Worm (Caenorhabditis elegans) whole organism, L1 larva: ENCODE data around the gene nhr-129.

Source experiments
- C04F5.9 ChIP-seq: sonication (generic microtip); optimal IDR thresholded peaks from 2 replicates; lab custom pipeline; 2016; ENCODE audit warnings: missing genetic modification characterization, missing compliant biosample characterization
- C34B4.2 ChIP-seq: sonication (generic microtip); optimal IDR thresholded peaks from 2 replicates; lab custom pipeline; 2017; ENCODE audit warnings: mild to moderate bottlenecking, missing genetic modification characterization, missing compliant biosample characterization
- F16B12.6 ChIP-seq: fragments of 150-350 bp; optimal IDR thresholded peaks from 2 replicates; lab custom pipeline; 2014; ENCODE audit warnings: missing biosample characterization, missing genetic modification characterization
- Y116A8C.19 ChIP-seq: sonication (generic microtip); optimal IDR thresholded peaks from 2 replicates; lab custom pipeline; 2016; ENCODE audit warnings: missing compliant biosample characterization, missing genetic modification characterization, borderline replicate concordance
- aha-1 ChIP-seq: fragments of 150-350 bp; optimal IDR thresholded peaks from 2 replicates; lab custom pipeline; 2014; ENCODE audit warnings: missing biosample characterization, missing genetic modification characterization
- alr-1 ChIP-seq: fragments of 200-800 bp; sonication (Bioruptor generic); optimal IDR thresholded peaks from 2 replicates; lab custom pipeline; 2018; ENCODE audit warnings: borderline replicate concordance, mild to moderate bottlenecking, missing genetic modification characterization, missing compliant biosample characterization
- ama-1 ChIP-seq: fragments of 150-350 bp; optimal IDR thresholded peaks from 2 replicates; lab custom pipeline; 2014
- blmp-1 ChIP-seq: fragments of 150-350 bp; optimal IDR thresholded peaks from 2 replicates; lab custom pipeline; 2014; ENCODE audit warnings: missing biosample characterization, missing genetic modification characterization
- ceh-8 ChIP-seq: fragments of 200-800 bp; sonication (Bioruptor generic); optimal IDR thresholded peaks from 2 replicates; lab custom pipeline; 2018; ENCODE audit warnings: mild to moderate bottlenecking, missing genetic modification characterization, moderate library complexity, missing compliant biosample characterization
- ceh-82 ChIP-seq, 3 experiments: fragments of 150-350 bp in 1 of 3; sonication (generic microtip) in 2 of 3; optimal IDR thresholded peaks; 2 replicates each; lab custom pipeline; 2014 to 2017; ENCODE audit warnings: missing biosample characterization in 3 of 3, missing genetic modification characterization in 3 of 3
- ceh-88 ChIP-seq: fragments of 200-800 bp; sonication (Bioruptor generic); IDR thresholded peaks from 2 replicates; pipeline ENCODE4 v1.3.6; 2022; ENCODE audit warnings: missing genetic modification characterization, missing compliant biosample characterization
- ceh-90 ChIP-seq: sonication (generic microtip); optimal IDR thresholded peaks from 2 replicates; lab custom pipeline; 2016; ENCODE audit warnings: missing genetic modification characterization, missing compliant biosample characterization
- ces-1 ChIP-seq: fragments of 150-350 bp; optimal IDR thresholded peaks from 2 replicates; lab custom pipeline; 2014; ENCODE audit warnings: missing biosample characterization, missing genetic modification reagents, missing genetic modification characterization
- dsc-1 ChIP-seq: sonication (generic microtip); optimal IDR thresholded peaks from 2 replicates; lab custom pipeline; 2016; ENCODE audit warnings: mild to moderate bottlenecking, missing genetic modification characterization, missing compliant biosample characterization
- efl-1 ChIP-seq, 4 experiments: fragments of 150-350 bp; optimal IDR thresholded peaks in 3 of 4; peaks in 1 of 4; 1 replicate in 1 of 4; 2 replicates in 3 of 4; lab custom pipeline; 2014; ENCODE audit warnings: missing biosample characterization in 2 of 4, missing genetic modification characterization in 2 of 4, missing genetic modification reagents in 2 of 4
- efl-3 ChIP-seq: fragments of 200-800 bp; sonication (Bioruptor generic); optimal IDR thresholded peaks from 2 replicates; lab custom pipeline; 2018; ENCODE audit warnings: mild to moderate bottlenecking, missing genetic modification characterization, missing compliant biosample characterization
- egl-13 ChIP-seq: sonication (generic microtip); optimal IDR thresholded peaks from 2 replicates; lab custom pipeline; 2016; ENCODE audit warnings: missing genotype, missing genetic modification reagents, missing genetic modification characterization, missing compliant biosample characterization
- egl-27 ChIP-seq, 2 experiments: fragments of 150-350 bp in 1 of 2; sonication (generic microtip); optimal IDR thresholded peaks; 3 replicates each; lab custom pipeline; 2017 to 2018; ENCODE audit warnings: missing biosample characterization in 2 of 2, missing genetic modification characterization in 2 of 2, missing genetic modification reagents in 2 of 2
- elt-3 ChIP-seq, 6 experiments: fragments of 150-350 bp in 1 of 6; sonication (generic microtip); optimal IDR thresholded peaks; 2 replicates each; lab custom pipeline; 2017 to 2018; ENCODE audit warnings: missing biosample characterization in 6 of 6, missing genetic modification characterization in 6 of 6, inconsistent platforms in 1 of 6
- hlh-17 ChIP-seq: fragments of 200-800 bp; sonication (Bioruptor generic); optimal IDR thresholded peaks from 2 replicates; lab custom pipeline; 2018; ENCODE audit warnings: missing genetic modification characterization, mild to moderate bottlenecking, missing compliant biosample characterization, moderate library complexity, borderline replicate concordance
- hpl-2 ChIP-seq: fragments of 150-350 bp; optimal IDR thresholded peaks from 2 replicates; lab custom pipeline; 2014; ENCODE audit warnings: missing biosample characterization, missing genetic modification reagents, missing genetic modification characterization
- irx-1 ChIP-seq: sonication (generic microtip); optimal IDR thresholded peaks from 2 replicates; lab custom pipeline; 2016; ENCODE audit warnings: missing genetic modification characterization, missing compliant biosample characterization
- jun-1 ChIP-seq: fragments of 150-350 bp; optimal IDR thresholded peaks from 2 replicates; lab custom pipeline; 2014; ENCODE audit warnings: missing biosample characterization, missing genetic modification reagents, missing genetic modification characterization
- lin-14 ChIP-seq: fragments of 200-800 bp; sonication (Bioruptor generic); optimal IDR thresholded peaks from 2 replicates; lab custom pipeline; 2018; ENCODE audit warnings: mild to moderate bottlenecking, missing genetic modification characterization, moderate library complexity, missing compliant biosample characterization
- lsy-2 ChIP-seq, 2 experiments: fragments of 150-350 bp; optimal IDR thresholded peaks; 2 replicates each; lab custom pipeline; 2014; ENCODE audit warnings: missing biosample characterization in 2 of 2, missing genetic modification characterization in 2 of 2
- mdl-1 ChIP-seq, 2 experiments: fragments of 150-350 bp; optimal IDR thresholded peaks; 2 replicates each; lab custom pipeline; 2014 to 2017; ENCODE audit warnings: missing biosample characterization in 2 of 2, missing genetic modification characterization in 2 of 2, inconsistent platforms in 1 of 2
- nhr-11 ChIP-seq: fragments of 150-350 bp; optimal IDR thresholded peaks from 2 replicates; lab custom pipeline; 2014; ENCODE audit warnings: missing biosample characterization, missing genetic modification characterization
- nhr-12 ChIP-seq: sonication (generic microtip); optimal IDR thresholded peaks from 2 replicates; lab custom pipeline; 2017; ENCODE audit warnings: missing biosample characterization, missing genetic modification characterization
- nhr-19 ChIP-seq: fragments of 200-800 bp; sonication (Bioruptor generic); conservative IDR thresholded peaks from 2 replicates; pipeline ENCODE4 v1.3.6; 2022; ENCODE audit warnings: missing genetic modification characterization, missing compliant biosample characterization
- nhr-20 ChIP-seq: sonication (generic microtip); optimal IDR thresholded peaks from 2 replicates; lab custom pipeline; 2016; ENCODE audit warnings: mild to moderate bottlenecking, missing genetic modification characterization, missing compliant biosample characterization
- nhr-47 ChIP-seq: sonication (generic microtip); optimal IDR thresholded peaks from 2 replicates; lab custom pipeline; 2016; ENCODE audit warnings: mild to moderate bottlenecking, missing genetic modification characterization, moderate library complexity, missing compliant biosample characterization
- nhr-71 ChIP-seq: sonication (generic microtip); optimal IDR thresholded peaks from 2 replicates; lab custom pipeline; 2016; ENCODE audit warnings: mild to moderate bottlenecking, missing genetic modification characterization, moderate library complexity, missing compliant biosample characterization
- nhr-84 ChIP-seq: sonication (generic microtip); optimal IDR thresholded peaks from 2 replicates; lab custom pipeline; 2017; ENCODE audit warnings: missing biosample characterization, missing genetic modification characterization
- nhr-85 ChIP-seq: sonication (generic microtip); peaks from one replicate; lab custom pipeline; 2016; ENCODE audit warnings: missing genetic modification characterization, inconsistent platforms, missing compliant biosample characterization
- nhr-90 ChIP-seq: sonication (generic microtip); optimal IDR thresholded peaks from 2 replicates; lab custom pipeline; 2016; ENCODE audit warnings: mild to moderate bottlenecking, missing genetic modification characterization, missing compliant biosample characterization; ENCODE audit not compliant: poor library complexity
- pax-3 ChIP-seq: fragments of 200-800 bp; sonication (Bioruptor generic); optimal IDR thresholded peaks from 2 replicates; lab custom pipeline; 2018; ENCODE audit warnings: mild to moderate bottlenecking, missing genetic modification characterization, moderate library complexity, missing compliant biosample characterization
- pqm-1 ChIP-seq: sonication (generic microtip); optimal IDR thresholded peaks from 3 replicates; lab custom pipeline; 2017; ENCODE audit warnings: missing biosample characterization, missing genetic modification characterization
- snpc-4 ChIP-seq: fragments of 150-350 bp; optimal IDR thresholded peaks from 2 replicates; lab custom pipeline; 2014; ENCODE audit warnings: missing biosample characterization, missing genetic modification characterization
- sox-4 ChIP-seq: sonication (generic microtip); optimal IDR thresholded peaks from 2 replicates; lab custom pipeline; 2016; ENCODE audit warnings: missing genetic modification characterization, missing compliant biosample characterization
- sptf-1 ChIP-seq: fragments of 150-350 bp; optimal IDR thresholded peaks from 2 replicates; lab custom pipeline; 2014; ENCODE audit warnings: missing biosample characterization, missing genetic modification characterization
- sup-37 ChIP-seq: fragments of 200-800 bp; sonication (Bioruptor generic); optimal IDR thresholded peaks from 2 replicates; lab custom pipeline; 2018; ENCODE audit warnings: mild to moderate bottlenecking, missing genetic modification characterization, missing compliant biosample characterization
- swsn-7 ChIP-seq: sonication (generic microtip); optimal IDR thresholded peaks from 2 replicates; lab custom pipeline; 2016; ENCODE audit warnings: missing genetic modification characterization, missing compliant biosample characterization
- tbx-2 ChIP-seq: sonication (generic microtip); optimal IDR thresholded peaks from 2 replicates; lab custom pipeline; 2016; ENCODE audit warnings: missing genetic modification characterization, missing compliant biosample characterization
- tlp-1 ChIP-seq: fragments of 150-350 bp; optimal IDR thresholded peaks from 2 replicates; lab custom pipeline; 2014; ENCODE audit warnings: missing biosample characterization, missing genetic modification characterization
- unc-62 ChIP-seq: fragments of 150-350 bp; optimal IDR thresholded peaks from 2 replicates; lab custom pipeline; 2014; ENCODE audit warnings: missing biosample characterization, missing genetic modification reagents, missing genetic modification characterization
- vab-15 ChIP-seq: sonication (generic microtip); optimal IDR thresholded peaks from 2 replicates; lab custom pipeline; 2017; ENCODE audit warnings: missing genotype, mild to moderate bottlenecking, missing genetic modification characterization, missing compliant biosample characterization
- xbp-1 ChIP-seq: sonication (generic microtip); optimal IDR thresholded peaks from 2 replicates; lab custom pipeline; 2016; ENCODE audit warnings: missing genetic modification characterization, missing compliant biosample characterization
- ztf-11 ChIP-seq, 2 experiments: sonication (generic microtip); optimal IDR thresholded peaks; 2 replicates each; lab custom pipeline; 2016 to 2017; ENCODE audit warnings: missing genetic modification characterization in 2 of 2, missing biosample characterization in 1 of 2, missing compliant biosample characterization in 1 of 2
- ztf-4 ChIP-seq: fragments of 150-350 bp; optimal IDR thresholded peaks from 2 replicates; lab custom pipeline; 2014; ENCODE audit warnings: missing biosample characterization, missing genetic modification characterization

nhr-129 gene

ce11 chrV:13374532-13374931, 43.7 kb upstream of the nhr-129 start (continued):
- TF ChIP-seq sox-4 (tag; lab: Kevin White, UChicago) (no peak), C34B4.2 (tag; lab: Kevin White, UChicago) (no peak), egl-27 (tag; optimal IDR thresholded peaks at IDR 0.05; lab: Kevin White, UChicago) (no peak), swsn-7 (tag; lab: Kevin White, UChicago) (no peak), C04F5.9 (tag; lab: Kevin White, UChicago) (no peak), nhr-11 (tag; lab: Kevin White, UChicago) (no peak), nhr-71 (tag; lab: Kevin White, UChicago) (peak; percentile 56), vab-15 (tag; lab: Kevin White, UChicago) (no peak), unc-62 (GFP tag; lab: Kevin White, UChicago) (no peak), sptf-1 (no peak), tbx-2 (tag; lab: Kevin White, UChicago) (no peak), tlp-1 (tag; lab: Kevin White, UChicago) (no peak), egl-13 (no peak), ces-1 (no peak), snpc-4 (tag; lab: Kevin White, UChicago) (no peak), hpl-2 (GFP tag; lab: Kevin White, UChicago) (no peak), hlh-17 (no peak), dsc-1 (tag; lab: Kevin White, UChicago) (no peak), sup-37 (GFP tag; lab: Kevin White, UChicago) (no peak), nhr-84 (no peak), aha-1 (no peak), ztf-11 (tag; optimal IDR thresholded peaks at IDR 0.05; lab: Kevin White, UChicago) (no peak), lin-14 (GFP tag; lab: Kevin White, UChicago) (peak; percentile 84), ceh-90 (tag; lab: Kevin White, UChicago) (no peak), mdl-1 (tag; optimal IDR thresholded peaks at IDR 0.05; lab: Kevin White, UChicago) (no peak), pqm-1 (tag; lab: Kevin White, UChicago) (no peak), nhr-12 (tag; lab: Kevin White, UChicago) (no peak), nhr-85 (tag; lab: Kevin White, UChicago) (peak; percentile 97), alr-1 (tag; lab: Kevin White, UChicago) (no peak), ztf-4 (peak; percentile 42), nhr-20 (peak; percentile 46), efl-1 (optimal IDR thresholded peaks at IDR 0.05; lab: Kevin White, UChicago) (peak; percentile 19 to 32), efl-1 (GFP tag; optimal IDR thresholded peaks at IDR 0.05 in 1 of 2; lab: Kevin White, UChicago) (peak in 1 of 2 experiments; percentile 50), ceh-88 (no peak), lsy-2 (tag; optimal IDR thresholded peaks at IDR 0.05; lab: Kevin White, UChicago) (peak; percentile 31 to 61), blmp-1 (tag; lab: Kevin White, UChicago) (peak; percentile 82), irx-1 (tag; lab: Kevin White, UChicago) (no peak), ceh-82 (tag; optimal IDR thresholded peaks at IDR 0.05; lab: Kevin White, UChicago) (peak in 2 of 3 experiments; percentile 13 to 26), elt-3 (tag; optimal IDR thresholded peaks at IDR 0.05; lab: Kevin White, UChicago) (no peak), Y116A8C.19 (tag; lab: Kevin White, UChicago) (no peak), pax-3 (tag; lab: Kevin White, UChicago) (no peak), F16B12.6 (tag; lab: Kevin White, UChicago) (no peak), nhr-19 (GFP tag; lab: Robert Waterston, UW) (no peak), jun-1 (tag; lab: Kevin White, UChicago) (no peak), ama-1 (lab: Kevin White, UChicago) (no peak), xbp-1 (no peak), ceh-8 (GFP tag; lab: Kevin White, UChicago) (no peak), nhr-47 (tag; lab: Kevin White, UChicago) (peak; percentile 18), efl-3 (GFP tag; lab: Kevin White, UChicago) (no peak), nhr-90 (tag; lab: Kevin White, UChicago) (peak; percentile 45)
